Worm (Caenorhabditis elegans) whole organism, young adult: ENCODE measurements around the gene T05B9.1.

Experiments
- ama-1 ChIP-seq, 3 experiments: fragments of 150-350 bp in 1 of 3; sonication (generic microtip) in 2 of 3; optimal IDR thresholded peaks; 2 replicates each; lab custom pipeline; 2014 to 2018; ENCODE audit warnings: missing biosample characterization in 2 of 3, missing genetic modification characterization in 2 of 3, missing genetic modification reagents in 2 of 3
- aptf-2 ChIP-seq: fragments of 200-800 bp; sonication (Bioruptor generic); conservative IDR thresholded peaks from 2 replicates; pipeline ENCODE4 v1.3.6; 2022; ENCODE audit warnings: missing genetic modification reagents, missing genetic modification characterization, missing compliant biosample characterization
- ccch-3 ChIP-seq: fragments of 200-800 bp; sonication (Bioruptor generic); optimal IDR thresholded peaks from 2 replicates; lab custom pipeline; 2018; ENCODE audit warnings: mild to moderate bottlenecking, missing genetic modification characterization, missing compliant biosample characterization
- lin-54 ChIP-seq: fragments of 200-800 bp; sonication (Bioruptor generic); optimal IDR thresholded peaks from 2 replicates; lab custom pipeline; 2018; ENCODE audit warnings: mild to moderate bottlenecking, missing genetic modification characterization, missing compliant biosample characterization
- pha-4 ChIP-seq: fragments of 150-350 bp; sonication (generic microtip); optimal IDR thresholded peaks from 2 replicates; lab custom pipeline; 2014; ENCODE audit warnings: missing biosample characterization, missing genetic modification reagents, missing genetic modification characterization

ce11 chrII:11288148-11288547 is 27.2 kb upstream of the T05B9.1 start:
- TF ChIP-seq lin-54 (GFP tag; lab: Kevin White, UChicago) (no peak), ama-1 (optimal IDR thresholded peaks at IDR 0.05; lab: Kevin White, UChicago) (no peak), ama-1 (GFP tag; optimal IDR thresholded peaks at IDR 0.05; lab: Kevin White, UChicago) (no peak), aptf-2 (GFP tag; lab: Robert Waterston, UW) (no peak), ccch-3 (GFP tag; lab: Kevin White, UChicago) (no peak), pha-4 (tag; lab: Kevin White, UChicago) (no peak)
